Worm (Caenorhabditis elegans): ENCODE measurements around the gene pas-6.

The pas-6 gene

DNA sequence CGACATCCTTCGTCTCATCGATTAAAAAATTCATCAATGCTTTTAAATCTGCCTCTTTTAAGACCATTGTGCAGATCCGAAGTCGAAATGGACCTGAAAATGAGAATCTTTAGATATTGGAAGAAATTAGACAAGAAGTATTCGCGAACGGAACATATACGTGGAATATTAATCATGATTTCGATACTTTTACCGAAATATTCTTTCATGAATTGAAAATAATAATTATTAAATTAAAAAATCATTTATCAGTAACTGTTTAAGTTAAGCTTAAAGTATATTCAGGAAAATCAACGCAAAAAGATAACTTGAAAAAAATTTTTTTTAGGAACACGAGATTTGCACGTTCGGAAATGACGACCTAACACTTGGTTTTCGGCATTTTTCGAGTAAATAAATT is 17.1 kb upstream of the pas-6 start, which contains the start of gene CD4.8:
Gene CD4.8, minus strand, starts transcription at position 101 of the 400 bp plus-strand sequence.
- TF ChIP-seq unc-55 (GFP tag; optimal IDR thresholded peaks at IDR 0.05): no peak
- TF ChIP-seq elt-2 (tag; optimal IDR thresholded peaks at IDR 0.05): no peak
- no peak for TF ChIP-seq pag-3 (tag; optimal IDR thresholded peaks at IDR 0.05; ENCODE audit: borderline replicate concordance)
- no peak for TF ChIP-seq odd-2 (tag; optimal IDR thresholded peaks at IDR 0.05)
- no peak for TF ChIP-seq eyg-1 (tag; optimal IDR thresholded peaks at IDR 0.05)
- TF ChIP-seq fkh-6 (tag; optimal IDR thresholded peaks at IDR 0.05): no peak
- TF ChIP-seq dve-1 (tag; optimal IDR thresholded peaks at IDR 0.05): no peak
- TF ChIP-seq C38D4.7 (GFP tag; optimal IDR thresholded peaks at IDR 0.05): no peak

DNA sequence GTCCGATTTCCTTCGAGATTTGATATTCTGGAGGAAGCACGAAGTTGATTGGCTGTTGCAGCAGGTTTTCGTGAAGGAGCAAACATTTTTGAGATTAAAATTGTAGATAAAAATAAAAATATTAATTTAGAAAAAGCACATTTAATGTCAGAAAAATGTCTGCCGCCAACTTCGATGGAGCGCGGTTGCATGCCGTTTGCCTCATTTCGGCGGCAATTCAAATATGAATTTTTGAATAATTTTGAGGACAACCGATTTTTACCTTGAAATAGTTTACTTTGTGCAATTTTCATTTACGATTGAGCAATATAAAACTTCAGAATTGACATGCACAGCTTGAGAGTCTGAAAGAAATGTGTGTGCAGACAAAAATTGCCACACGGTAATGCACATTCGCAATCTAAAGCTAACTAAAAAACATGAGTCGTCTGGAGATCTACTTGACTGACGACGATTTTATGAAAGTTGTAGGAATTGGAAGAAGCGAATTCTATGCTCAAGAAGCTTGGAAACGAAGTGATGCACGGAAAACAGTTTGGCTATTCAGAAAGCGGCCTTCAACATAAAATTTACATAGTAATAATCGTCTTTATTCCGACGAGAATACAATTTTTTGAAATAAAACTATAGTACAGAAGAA is 12.4 kb upstream of the pas-6 start, which contains the start of gene zhit-1:
Gene zhit-1, minus strand, starts transcription at position 161 of the 640 bp plus-strand sequence.
- TF ChIP-seq hlh-13 (GFP tag; optimal IDR thresholded peaks at IDR 0.05) (no peak), nhr-232 (tag; optimal IDR thresholded peaks at IDR 0.05) (no peak), ceh-34 (tag; optimal IDR thresholded peaks at IDR 0.05) (no peak), pha-4 (tag; optimal IDR thresholded peaks at IDR 0.05) (no peak), sox-2 (GFP tag; IDR thresholded peaks at IDR 0.05) (no peak), madf-2 (tag; optimal IDR thresholded peaks at IDR 0.05) (no peak), ceh-19 (GFP tag; optimal IDR thresholded peaks at IDR 0.05) (no peak), F13H6.1 (tag; optimal IDR thresholded peaks at IDR 0.05) (no peak), pat-9 (tag; optimal IDR thresholded peaks at IDR 0.05) (no peak), zip-5 (tag; optimal IDR thresholded peaks at IDR 0.05) (no peak), dve-1 (tag; optimal IDR thresholded peaks at IDR 0.05) (no peak), ets-4 (tag; optimal IDR thresholded peaks at IDR 0.05) (no peak), unc-55 (GFP tag; optimal IDR thresholded peaks at IDR 0.05) (no peak), unc-3 (GFP tag; conservative IDR thresholded peaks at IDR 0.05) (no peak), unc-3 (tag; optimal IDR thresholded peaks at IDR 0.05) (no peak), K02D7.2 (tag; optimal IDR thresholded peaks at IDR 0.05) (no peak), hlh-6 (tag; optimal IDR thresholded peaks at IDR 0.05) (no peak), Y22D7AL.16 (tag; optimal IDR thresholded peaks at IDR 0.05) (no peak)

ce11 chrV:5594315-5594714 is 10.2 kb upstream of the pas-6 start, which contains the start of gene crn-2:
crn-2 (plus strand) TSS chrV:5594615.
- TF ChIP-seq pag-3 (tag; optimal IDR thresholded peaks at IDR 0.05; ENCODE audit: borderline replicate concordance) (no peak), tbx-2 (tag; optimal IDR thresholded peaks at IDR 0.05) (no peak), lim-6 (tag; optimal IDR thresholded peaks at IDR 0.05) (no peak), ceh-22 (tag; optimal IDR thresholded peaks at IDR 0.05) (no peak), ahr-1 (tag; optimal IDR thresholded peaks at IDR 0.05) (no peak), nfya-1 (tag; optimal IDR thresholded peaks at IDR 0.05) (no peak), K09A11.1 (tag; optimal IDR thresholded peaks at IDR 0.05; ENCODE audit: insufficient read depth) (no peak), gmeb-2 (tag; optimal IDR thresholded peaks at IDR 0.05) (no peak), fkh-6 (tag; optimal IDR thresholded peaks at IDR 0.05) (no peak), sox-2 (GFP tag; IDR thresholded peaks at IDR 0.05) (no peak), zip-5 (tag; optimal IDR thresholded peaks at IDR 0.05) (no peak), ceh-31 (tag; optimal IDR thresholded peaks at IDR 0.05) (no peak), elt-4 (tag; optimal IDR thresholded peaks at IDR 0.05) (no peak), dmd-4 (tag; optimal IDR thresholded peaks at IDR 0.05; ENCODE audit: borderline replicate concordance) (no peak), ceh-24 (tag; optimal IDR thresholded peaks at IDR 0.05) (no peak)

ce11 chrV:5593406-5593805 is 9.3 kb upstream of the pas-6 start, which contains the start of gene mrpl-48:
mrpl-48 (plus strand) TSS chrV:5593706.
- TF ChIP-seq T23F11.4 (GFP tag; optimal IDR thresholded peaks at IDR 0.05) (no peak), nhr-232 (tag; optimal IDR thresholded peaks at IDR 0.05) (no peak), elt-2 (tag; optimal IDR thresholded peaks at IDR 0.05) (no peak)
